Fruit fly (Drosophila melanogaster) whole organism, embryonic: ENCODE results near the gene CG31223.

Experiments
- Aef1 ChIP-seq: fragments of 200-800 bp; sonication (Bioruptor generic); IDR thresholded peaks from 3 replicates; pipeline ENCODE4 v1.3.6; 2022; ENCODE audit warnings: missing biosample characterization, missing genetic modification characterization
- Awh ChIP-seq: fragments of 200-800 bp; sonication (Bioruptor generic); IDR thresholded peaks from 2 replicates; pipeline ENCODE4, ENCODE4 v1.3.6; 2022; ENCODE audit warnings: missing biosample characterization, missing genetic modification characterization
- CG11696 ChIP-seq: fragments of 200-800 bp; sonication (Bioruptor generic); IDR thresholded peaks from 2 replicates; pipeline ENCODE4 v1.3.6; 2022; ENCODE audit warnings: missing biosample characterization, missing genetic modification characterization
- CG11723 ChIP-seq: fragments of 200-800 bp; sonication (Bioruptor generic); optimal IDR thresholded peaks from 2 replicates; lab custom pipeline; 2017; ENCODE audit warnings: missing biosample characterization, mild to moderate bottlenecking, missing genetic modification characterization
- CG12236 ChIP-seq: fragments of 200-800 bp; sonication (Bioruptor generic); optimal IDR thresholded peaks from 2 replicates; lab custom pipeline; 2016; ENCODE audit warnings: missing biosample characterization, missing genetic modification characterization
- CG12769 ChIP-seq: fragments of 200-800 bp; sonication (Bioruptor generic); optimal IDR thresholded peaks from 2 replicates; lab custom pipeline; 2019; ENCODE audit warnings: missing biosample characterization, mild to moderate bottlenecking, missing genetic modification characterization, moderate library complexity
- CG13424 ChIP-seq: fragments of 200-800 bp; sonication (Bioruptor generic); optimal IDR thresholded peaks from 2 replicates; lab custom pipeline; 2019; ENCODE audit warnings: missing biosample characterization, mild to moderate bottlenecking, missing genetic modification characterization, moderate library complexity
- CG13775 ChIP-seq: fragments of 200-800 bp; sonication (Bioruptor generic); optimal IDR thresholded peaks from 3 replicates; lab custom pipeline; 2017; ENCODE audit warnings: missing biosample characterization, mild to moderate bottlenecking, missing genetic modification characterization
- CG14441 ChIP-seq: fragments of 200-800 bp; sonication (Bioruptor generic); IDR thresholded peaks from 2 replicates; pipeline ENCODE4 v1.3.6; 2022; ENCODE audit warnings: missing biosample characterization, missing genetic modification characterization
- CG14860 ChIP-seq: fragments of 200-800 bp; sonication (Bioruptor generic); IDR thresholded peaks from 3 replicates; pipeline ENCODE4 v1.3.6; 2022; ENCODE audit warnings: missing biosample characterization, missing genetic modification characterization; ENCODE audit not compliant: partially characterized antibody
- CG15269 ChIP-seq: fragments of 200-800 bp; sonication (Bioruptor generic); optimal IDR thresholded peaks from 2 replicates; lab custom pipeline; 2018; ENCODE audit warnings: missing biosample characterization, mild to moderate bottlenecking, missing genetic modification characterization, moderate library complexity
- CG1602 ChIP-seq: fragments of 200-800 bp; sonication (Bioruptor generic); optimal IDR thresholded peaks from 3 replicates; lab custom pipeline; 2016; ENCODE audit warnings: missing biosample characterization, missing genetic modification characterization
- CG17361 ChIP-seq: fragments of 200-800 bp; sonication (Bioruptor generic); IDR thresholded peaks from 3 replicates; pipeline ENCODE4 v1.3.6; 2022; ENCODE audit warnings: missing biosample characterization, missing genetic modification characterization
- CG17802 ChIP-seq: fragments of 200-800 bp; sonication (Bioruptor generic); optimal IDR thresholded peaks from 2 replicates; lab custom pipeline; 2018; ENCODE audit warnings: missing biosample characterization, mild to moderate bottlenecking, missing genetic modification characterization, moderate library complexity
- CG17912 ChIP-seq: fragments of 200-800 bp; sonication (Bioruptor generic); optimal IDR thresholded peaks from 2 replicates; lab custom pipeline; 2018; ENCODE audit warnings: missing biosample characterization, mild to moderate bottlenecking, missing genetic modification characterization
- CG18619 ChIP-seq: fragments of 200-800 bp; sonication (Bioruptor generic); optimal IDR thresholded peaks from 3 replicates; lab custom pipeline; 2017; ENCODE audit warnings: missing biosample characterization, mild to moderate bottlenecking, missing genetic modification characterization
- CG2120 ChIP-seq: fragments of 200-800 bp; sonication (Bioruptor generic); optimal IDR thresholded peaks from 3 replicates; lab custom pipeline; 2016; ENCODE audit warnings: missing biosample characterization, missing genetic modification characterization
- CG32532 ChIP-seq: fragments of 200-800 bp; sonication (Bioruptor generic); IDR thresholded peaks from 2 replicates; pipeline ENCODE4 v1.3.6; 2022; ENCODE audit warnings: missing biosample characterization, missing genetic modification characterization
- CG32772 ChIP-seq: fragments of 200-800 bp; sonication (Bioruptor generic); IDR thresholded peaks from 2 replicates; pipeline ENCODE4 v1.3.6; 2022; ENCODE audit warnings: missing biosample characterization, missing genetic modification characterization
- CG34422 ChIP-seq: fragments of 200-800 bp; sonication (Bioruptor generic); IDR thresholded peaks from 3 replicates; pipeline ENCODE4 v1.3.6; 2022; ENCODE audit warnings: missing biosample characterization, missing genetic modification characterization
- CG6765 ChIP-seq: fragments of 200-800 bp; sonication (Bioruptor generic); optimal IDR thresholded peaks from 3 replicates; lab custom pipeline; 2017; ENCODE audit warnings: missing biosample characterization, mild to moderate bottlenecking, missing genetic modification characterization
- CG6813 ChIP-seq: fragments of 200-800 bp; sonication (Bioruptor generic); optimal IDR thresholded peaks from 2 replicates; lab custom pipeline; 2017; ENCODE audit warnings: missing biosample characterization, missing genetic modification characterization, mild to moderate bottlenecking, moderate library complexity, missing genetic modification reagents
- CG7556 ChIP-seq: fragments of 200-800 bp; sonication (Bioruptor generic); optimal IDR thresholded peaks from 2 replicates; lab custom pipeline; 2017; ENCODE audit warnings: missing biosample characterization, mild to moderate bottlenecking, missing genetic modification characterization
- CG9876 ChIP-seq: fragments of 200-800 bp; sonication (Bioruptor generic); optimal IDR thresholded peaks from 2 replicates; lab custom pipeline; 2016; ENCODE audit warnings: missing biosample characterization, missing genetic modification characterization
- Dip2 ChIP-seq: fragments of 200-800 bp; sonication (Bioruptor generic); IDR thresholded peaks from 2 replicates; pipeline ENCODE4 v1.3.6; 2022; ENCODE audit warnings: missing biosample characterization, missing genetic modification characterization
- Ets65A ChIP-seq: fragments of 200-800 bp; sonication (Bioruptor generic); peaks from one replicate; lab custom pipeline; 2016; ENCODE audit warnings: missing biosample characterization, missing genetic modification characterization
- Hr39 ChIP-seq: fragments of >200 bp; optimal IDR thresholded peaks from 2 replicates; lab custom pipeline; 2017
- Hsf ChIP-seq: fragments of 200-800 bp; sonication (Bioruptor generic); optimal IDR thresholded peaks from 3 replicates; lab custom pipeline; 2016; ENCODE audit warnings: missing biosample characterization, missing genetic modification characterization
- MBD-R2 ChIP-seq: fragments of 200-800 bp; sonication (Bioruptor generic); IDR thresholded peaks from 2 replicates; pipeline ENCODE4 v1.3.6; 2022; ENCODE audit warnings: missing biosample characterization, missing genetic modification characterization
- MTF-1 ChIP-seq: fragments of 200-800 bp; sonication (Bioruptor generic); optimal IDR thresholded peaks from 2 replicates; lab custom pipeline; 2018; ENCODE audit warnings: missing biosample characterization, mild to moderate bottlenecking, missing genetic modification characterization, borderline replicate concordance
- Nf-YC ChIP-seq: fragments of 200-800 bp; optimal IDR thresholded peaks from 3 replicates; lab custom pipeline; 2019; ENCODE audit warnings: missing biosample characterization, mild to moderate bottlenecking, missing genetic modification characterization, moderate library complexity
- PHDP ChIP-seq: fragments of 200-800 bp; sonication (Bioruptor generic); optimal IDR thresholded peaks from 3 replicates; lab custom pipeline; 2018; ENCODE audit warnings: missing biosample characterization, mild to moderate bottlenecking, missing genetic modification characterization, moderate library complexity
- Xbp1 ChIP-seq: fragments of 200-800 bp; sonication (Bioruptor generic); optimal IDR thresholded peaks from 3 replicates; lab custom pipeline; 2016; ENCODE audit warnings: missing biosample characterization, mild to moderate bottlenecking, missing genetic modification characterization
- ab ChIP-seq: fragments of 200-800 bp; sonication (Bioruptor generic); optimal IDR thresholded peaks from 2 replicates; lab custom pipeline; 2016; ENCODE audit warnings: missing biosample characterization, missing genetic modification characterization
- cas ChIP-seq: fragments of 200-800 bp; sonication (Bioruptor generic); IDR thresholded peaks from 2 replicates; pipeline ENCODE4 v1.3.6; 2022; ENCODE audit warnings: missing biosample characterization, missing genetic modification characterization
- chif ChIP-seq, 2 experiments: fragments of 200-800 bp; sonication (Bioruptor generic); optimal IDR thresholded peaks; 3 replicates each; lab custom pipeline; 2016; ENCODE audit warnings: missing biosample characterization in 2 of 2, missing genetic modification characterization in 2 of 2
- dm ChIP-seq: fragments of 200-800 bp; sonication (Bioruptor generic); optimal IDR thresholded peaks from 3 replicates; lab custom pipeline; 2016; ENCODE audit warnings: missing biosample characterization, missing genetic modification characterization
- dmrt99B ChIP-seq: fragments of 200-800 bp; sonication (Bioruptor generic); optimal IDR thresholded peaks from 2 replicates; lab custom pipeline; 2018; ENCODE audit warnings: missing biosample characterization, mild to moderate bottlenecking, missing genetic modification characterization, moderate library complexity
- fd64A ChIP-seq: fragments of 200-800 bp; sonication (Bioruptor generic); optimal IDR thresholded peaks from 3 replicates; lab custom pipeline; 2018; ENCODE audit warnings: missing biosample characterization, mild to moderate bottlenecking, missing genetic modification characterization
- gcm ChIP-seq: fragments of 200-800 bp; sonication (Bioruptor generic); optimal IDR thresholded peaks from 2 replicates; lab custom pipeline; 2019; ENCODE audit warnings: missing biosample characterization, mild to moderate bottlenecking, missing genetic modification characterization, moderate library complexity
- hth ChIP-seq: fragments of >200 bp; optimal IDR thresholded peaks from 2 replicates; lab custom pipeline; 2017; ENCODE audit warnings: inconsistent platforms
- jumu ChIP-seq: fragments of 200-800 bp; sonication (Bioruptor generic); optimal IDR thresholded peaks from 3 replicates; lab custom pipeline; 2016; ENCODE audit warnings: missing biosample characterization, missing genetic modification characterization
- knrl ChIP-seq: fragments of 200-800 bp; sonication (Bioruptor generic); IDR thresholded peaks from 3 replicates; pipeline ENCODE4 v1.3.6; 2022; ENCODE audit warnings: missing biosample characterization, missing genetic modification characterization; ENCODE audit not compliant: partially characterized antibody
- nau ChIP-seq: fragments of 200-800 bp; sonication (Bioruptor generic); optimal IDR thresholded peaks from 3 replicates; lab custom pipeline; 2017; ENCODE audit warnings: missing biosample characterization, mild to moderate bottlenecking, missing genetic modification characterization, missing genetic modification reagents
- nerfin-1 ChIP-seq: fragments of 200-800 bp; sonication (Bioruptor generic); optimal IDR thresholded peaks from 3 replicates; lab custom pipeline; 2019; ENCODE audit warnings: missing biosample characterization, mild to moderate bottlenecking, missing genetic modification characterization, moderate library complexity
- odd ChIP-seq: fragments of 200-800 bp; sonication (Bioruptor generic); optimal IDR thresholded peaks from 2 replicates; lab custom pipeline; 2017; ENCODE audit warnings: missing biosample characterization, mild to moderate bottlenecking, missing genetic modification characterization
- pfk ChIP-seq: fragments of 200-800 bp; sonication (Bioruptor generic); optimal IDR thresholded peaks from 2 replicates; lab custom pipeline; 2018; ENCODE audit warnings: missing biosample characterization, mild to moderate bottlenecking, missing genetic modification characterization, moderate library complexity
- prd ChIP-seq, 3 experiments: fragments of >200 bp in 2 of 3; fragments of 200-800 bp in 1 of 3; sonication (Bioruptor generic) in 1 of 3; optimal IDR thresholded peaks in 2 of 3; IDR thresholded peaks in 1 of 3; 2 replicates in 2 of 3; 3 replicates in 1 of 3; pipeline versions ENCODE4 v1.3.6 to Lab custom; 2017 to 2022; ENCODE audit warnings: missing biosample characterization in 1 of 3, missing genetic modification characterization in 1 of 3
- slbo ChIP-seq: fragments of 200-800 bp; sonication (Bioruptor generic); IDR thresholded peaks from 2 replicates; pipeline ENCODE4 v1.3.6; 2022; ENCODE audit warnings: missing biosample characterization, missing genetic modification characterization
- tup ChIP-seq: fragments of 200-800 bp; sonication (Bioruptor generic); optimal IDR thresholded peaks from 2 replicates; lab custom pipeline; 2016; ENCODE audit warnings: missing biosample characterization, mild to moderate bottlenecking, missing genetic modification characterization, moderate library complexity
- vvl ChIP-seq: fragments of 200-800 bp; sonication (Bioruptor generic); IDR thresholded peaks from 2 replicates; pipeline ENCODE4 v1.3.6; 2022; ENCODE audit warnings: missing biosample characterization, missing genetic modification characterization

Gene CG31223

dm6 chr3R:20833664-20834063, 2.7 kb downstream of the CG31223 start (continued):
- TF ChIP-seq odd (GFP tag; lab: Kevin White, UChicago), result no peak
- no peak for TF ChIP-seq Nf-YC (tag; lab: Kevin White, UChicago)
- no peak for TF ChIP-seq nerfin-1 (tag; lab: Kevin White, UChicago)
- no peak for TF ChIP-seq dm (GFP tag; lab: Kevin White, UChicago)
- TF ChIP-seq ab (GFP tag; lab: Kevin White, UChicago), result no peak
- peak; percentile 35; the same call in 1 of the 2 replicates for TF ChIP-seq vvl (GFP tag; lab: Robert Waterston, UW)
- TF ChIP-seq CG13424 (tag; lab: Kevin White, UChicago), result peak; percentile 21
- no peak for TF ChIP-seq CG9876
- TF ChIP-seq gcm (GFP tag; lab: Kevin White, UChicago), result no peak
- TF ChIP-seq Xbp1 (GFP tag; lab: Kevin White, UChicago), result peak; percentile 54
- TF ChIP-seq jumu (GFP tag; lab: Kevin White, UChicago), result no peak
- peak; percentile 46 for TF ChIP-seq CG15269 (tag; lab: Kevin White, UChicago)
- peak; percentile 18 for TF ChIP-seq CG1602 (GFP tag; lab: Kevin White, UChicago)
- no peak for TF ChIP-seq tup (GFP tag; lab: Kevin White, UChicago)
- TF ChIP-seq CG17361 (GFP tag; lab: Robert Waterston, UW), result no peak
- no peak for TF ChIP-seq cas (GFP tag; lab: Robert Waterston, UW)
- TF ChIP-seq hth (lab: Kevin White, UChicago), result no peak
- TF ChIP-seq CG32532 (GFP tag; lab: Robert Waterston, UW), result no peak
- TF ChIP-seq CG12769 (tag; lab: Kevin White, UChicago), result no peak
- TF ChIP-seq chif (GFP tag; optimal IDR thresholded peaks at IDR 0.05; lab: Kevin White, UChicago), result peak in 1 of 2 experiments; percentile 29
- TF ChIP-seq nau (GFP tag; lab: Kevin White, UChicago), result no peak
- TF ChIP-seq PHDP (tag; lab: Kevin White, UChicago), result peak; percentile 39
- peak; percentile 29; the same call in 1 of the 3 replicates for TF ChIP-seq CG34422
- TF ChIP-seq CG17912 (GFP tag; lab: Kevin White, UChicago), result no peak
- no peak for TF ChIP-seq CG12236 (GFP tag; lab: Kevin White, UChicago)
- TF ChIP-seq Awh (GFP tag; lab: Robert Waterston, UW), result no peak
- TF ChIP-seq MTF-1 (GFP tag; lab: Kevin White, UChicago), result no peak
- peak; percentile 10 for TF ChIP-seq Ets65A
- TF ChIP-seq CG11696, result no peak
- TF ChIP-seq CG13775 (GFP tag; lab: Kevin White, UChicago), result no peak
- no peak for TF ChIP-seq knrl
- TF ChIP-seq fd64A (GFP tag; lab: Kevin White, UChicago), result no peak
- TF ChIP-seq slbo (GFP tag; lab: Robert Waterston, UW), result peak; percentile 62; the same call in 1 of the 2 replicates
- TF ChIP-seq MBD-R2 (GFP tag; lab: Robert Waterston, UW), result no peak
- no peak for TF ChIP-seq Hr39 (lab: Kevin White, UChicago)
- peak; percentile 49 for TF ChIP-seq dmrt99B
- no peak for TF ChIP-seq CG11723
- TF ChIP-seq pfk (GFP tag; lab: Kevin White, UChicago), result no peak
- TF ChIP-seq CG2120 (GFP tag; lab: Kevin White, UChicago), result peak; percentile 21
- no peak for TF ChIP-seq Dip2 (GFP tag; lab: Robert Waterston, UW)
- no peak for TF ChIP-seq CG6813
- TF ChIP-seq Aef1, result no peak
- TF ChIP-seq CG6765 (GFP tag; lab: Kevin White, UChicago), result no peak
- peak; percentile 40; the same call in 1 of the 2 replicates for TF ChIP-seq CG14441 (GFP tag; lab: Robert Waterston, UW)
- peak; percentile 11 for TF ChIP-seq Hsf (GFP tag; lab: Kevin White, UChicago)
- TF ChIP-seq CG14860 (GFP tag; lab: Robert Waterston, UW), result no peak
- no peak for TF ChIP-seq CG7556 (GFP tag; lab: Kevin White, UChicago)
- no peak for TF ChIP-seq CG32772 (GFP tag; lab: Robert Waterston, UW)
- TF ChIP-seq CG17802 (tag; lab: Kevin White, UChicago), result no peak
- TF ChIP-seq CG18619, result no peak
- no peak for TF ChIP-seq prd (optimal IDR thresholded peaks at IDR 0.05; lab: Kevin White, UChicago)
- TF ChIP-seq prd (GFP tag; IDR thresholded peaks at IDR 0.05; lab: Robert Waterston, UW), result 0 out of 3 replicates have a peak, but pooled peaks have one; percentile 23
